Fruit fly (Drosophila melanogaster) whole organism, embryonic: ENCODE data around the gene Elo68alpha.

ENCODE experiments used
- Aef1 ChIP-seq: fragments of 200-800 bp; sonication (Bioruptor generic); IDR thresholded peaks from 3 replicates; pipeline ENCODE4 v1.3.6; 2022; ENCODE audit warnings: missing biosample characterization, missing genetic modification characterization
- Atf6 ChIP-seq: fragments of 200-800 bp; sonication (Bioruptor generic); IDR thresholded peaks from 2 replicates; pipeline ENCODE4 v1.3.6; 2022; ENCODE audit warnings: missing biosample characterization, missing genetic modification characterization
- B-H2 ChIP-seq: fragments of 200-800 bp; sonication (Bioruptor generic); optimal IDR thresholded peaks from 2 replicates; lab custom pipeline; 2018; ENCODE audit warnings: missing biosample characterization, mild to moderate bottlenecking, missing genetic modification characterization
- CG10274 ChIP-seq: fragments of 200-800 bp; sonication (Bioruptor generic); optimal IDR thresholded peaks from 3 replicates; lab custom pipeline; 2017; ENCODE audit warnings: missing biosample characterization, mild to moderate bottlenecking, missing genetic modification characterization
- CG11456 ChIP-seq: fragments of 200-800 bp; sonication (Bioruptor generic); IDR thresholded peaks from 3 replicates; pipeline ENCODE4 v1.3.6; 2022; ENCODE audit warnings: missing biosample characterization, missing genetic modification characterization
- CG12155 ChIP-seq: fragments of 200-800 bp; sonication (Bioruptor generic); optimal IDR thresholded peaks from 3 replicates; lab custom pipeline; 2016; ENCODE audit warnings: missing biosample characterization, missing genetic modification characterization
- CG15011 ChIP-seq: fragments of 200-800 bp; sonication (Bioruptor generic); optimal IDR thresholded peaks from 3 replicates; lab custom pipeline; 2018; ENCODE audit warnings: missing biosample characterization, mild to moderate bottlenecking, missing genetic modification characterization
- CG17385 ChIP-seq: fragments of 200-800 bp; sonication (Bioruptor generic); optimal IDR thresholded peaks from 3 replicates; lab custom pipeline; 2018; ENCODE audit warnings: missing biosample characterization, mild to moderate bottlenecking, missing genetic modification characterization
- CG1832 ChIP-seq: fragments of 200-800 bp; sonication (Bioruptor generic); optimal IDR thresholded peaks from 2 replicates; lab custom pipeline; 2017; ENCODE audit warnings: missing biosample characterization, mild to moderate bottlenecking, missing genetic modification characterization, inconsistent platforms
- CG3065 ChIP-seq: fragments of 200-800 bp; sonication (Bioruptor generic); optimal IDR thresholded peaks from 2 replicates; lab custom pipeline; 2016; ENCODE audit warnings: missing biosample characterization, missing genetic modification characterization
- CG32767 ChIP-seq: fragments of 200-800 bp; sonication (Bioruptor generic); IDR thresholded peaks from 2 replicates; pipeline ENCODE4 v1.3.6; 2022; ENCODE audit warnings: missing biosample characterization, missing genetic modification characterization
- CG32772 ChIP-seq: fragments of 200-800 bp; sonication (Bioruptor generic); IDR thresholded peaks from 2 replicates; pipeline ENCODE4 v1.3.6; 2022; ENCODE audit warnings: missing biosample characterization, missing genetic modification characterization
- CG3281 ChIP-seq: fragments of 200-800 bp; sonication (Bioruptor generic); optimal IDR thresholded peaks from 3 replicates; lab custom pipeline; 2017; ENCODE audit warnings: missing biosample characterization, mild to moderate bottlenecking, missing genetic modification characterization
- CG4404 ChIP-seq: fragments of 200-800 bp; sonication (Bioruptor generic); IDR thresholded peaks from 2 replicates; pipeline ENCODE4 v1.3.6; 2022; ENCODE audit warnings: missing biosample characterization, missing genetic modification characterization
- CG4424 ChIP-seq: fragments of 200-800 bp; sonication (Bioruptor generic); optimal IDR thresholded peaks from 3 replicates; lab custom pipeline; 2016; ENCODE audit warnings: missing biosample characterization, missing genetic modification characterization
- CG5245 ChIP-seq: fragments of 200-800 bp; sonication (Bioruptor generic); optimal IDR thresholded peaks from 3 replicates; lab custom pipeline; 2016; ENCODE audit warnings: missing biosample characterization, missing genetic modification characterization
- CG6791 ChIP-seq: fragments of 200-800 bp; sonication (Bioruptor generic); IDR thresholded peaks from 3 replicates; pipeline ENCODE4 v1.3.6; 2022; ENCODE audit warnings: missing biosample characterization, missing genetic modification characterization; ENCODE audit not compliant: partially characterized antibody
- CHES-1-like ChIP-seq: fragments of 200-800 bp; sonication (Bioruptor generic); optimal IDR thresholded peaks from 2 replicates; lab custom pipeline; 2016; ENCODE audit warnings: missing biosample characterization, missing genetic modification characterization
- CTCF ChIP-seq: fragments of 200-800 bp; sonication (Bioruptor generic); optimal IDR thresholded peaks from 2 replicates; lab custom pipeline; 2017; ENCODE audit warnings: missing biosample characterization, mild to moderate bottlenecking, missing genetic modification characterization, moderate library complexity
- Dll ChIP-seq: fragments of 200-800 bp; sonication (Bioruptor generic); IDR thresholded peaks from 4 replicates; pipeline ENCODE4 v1.3.6; 2022; ENCODE audit warnings: missing biosample characterization, missing genetic modification characterization; ENCODE audit not compliant: partially characterized antibody
- Doc3 ChIP-seq: fragments of 200-800 bp; sonication (Bioruptor generic); IDR thresholded peaks from 3 replicates; pipeline ENCODE4 v1.3.6; 2022; ENCODE audit warnings: missing biosample characterization, missing genetic modification characterization; ENCODE audit not compliant: partially characterized antibody
- Dref ChIP-seq: fragments of 200-800 bp; sonication (Bioruptor generic); IDR thresholded peaks from 2 replicates; pipeline ENCODE4 v1.3.6; 2022; ENCODE audit warnings: missing biosample characterization, missing genetic modification characterization
- ERR ChIP-seq: fragments of 200-800 bp; sonication (Bioruptor generic); optimal IDR thresholded peaks from 2 replicates; lab custom pipeline; 2016; ENCODE audit warnings: missing biosample characterization, missing genetic modification characterization
- Elba2 ChIP-seq: fragments of 200-800 bp; sonication (Bioruptor generic); optimal IDR thresholded peaks from 3 replicates; lab custom pipeline; 2016; ENCODE audit warnings: missing biosample characterization, missing genetic modification characterization
- Lhr ChIP-seq: fragments of 200-800 bp; sonication (Bioruptor generic); optimal IDR thresholded peaks from 3 replicates; lab custom pipeline; 2017; ENCODE audit warnings: mild to moderate bottlenecking, missing biosample characterization, missing genetic modification reagents, missing genetic modification characterization
- Ravus ChIP-seq: fragments of 200-800 bp; sonication (Bioruptor generic); IDR thresholded peaks from 2 replicates; pipeline ENCODE4 v1.3.6; 2022; ENCODE audit warnings: missing biosample characterization, missing genetic modification characterization
- Sry-β ChIP-seq: fragments of 200-800 bp; sonication (Bioruptor generic); optimal IDR thresholded peaks from 2 replicates; lab custom pipeline; 2018; ENCODE audit warnings: missing biosample characterization, mild to moderate bottlenecking, missing genetic modification characterization, moderate library complexity
- TFAM ChIP-seq: fragments of 200-800 bp; sonication (Bioruptor generic); optimal IDR thresholded peaks from 2 replicates; lab custom pipeline; 2017; ENCODE audit warnings: missing biosample characterization, missing genetic modification characterization, inconsistent platforms
- Vsx1 ChIP-seq: fragments of 200-800 bp; sonication (Bioruptor generic); optimal IDR thresholded peaks from 2 replicates; lab custom pipeline; 2017; ENCODE audit warnings: missing biosample characterization, mild to moderate bottlenecking, missing genetic modification characterization, missing genetic modification reagents
- cato ChIP-seq: fragments of 200-800 bp; sonication (Bioruptor generic); optimal IDR thresholded peaks from 2 replicates; lab custom pipeline; 2016; ENCODE audit warnings: missing biosample characterization, missing genetic modification characterization, borderline replicate concordance
- chinmo ChIP-seq: fragments of 200-800 bp; sonication (Bioruptor generic); IDR thresholded peaks from 4 replicates; pipeline ENCODE4 v1.3.6; 2022; ENCODE audit warnings: missing biosample characterization, missing genetic modification characterization; ENCODE audit not compliant: partially characterized antibody
- ftz-f1 ChIP-seq: fragments of 200-800 bp; sonication (Bioruptor generic); optimal IDR thresholded peaks from 2 replicates; lab custom pipeline; 2016; ENCODE audit warnings: missing biosample characterization, missing genetic modification characterization
- grn ChIP-seq: fragments of 200-800 bp; sonication (Bioruptor generic); optimal IDR thresholded peaks from 3 replicates; lab custom pipeline; 2017; ENCODE audit warnings: missing biosample characterization, missing genetic modification characterization
- kay ChIP-seq: fragments of 200-800 bp; sonication (Bioruptor generic); optimal IDR thresholded peaks from 2 replicates; lab custom pipeline; 2016; ENCODE audit warnings: missing biosample characterization, missing genetic modification characterization
- klu ChIP-seq: fragments of 200-800 bp; sonication (Bioruptor generic); IDR thresholded peaks from 2 replicates; pipeline ENCODE4 v1.3.6; 2022; ENCODE audit warnings: missing biosample characterization, missing genetic modification characterization
- knrl ChIP-seq: fragments of 200-800 bp; sonication (Bioruptor generic); IDR thresholded peaks from 3 replicates; pipeline ENCODE4 v1.3.6; 2022; ENCODE audit warnings: missing biosample characterization, missing genetic modification characterization; ENCODE audit not compliant: partially characterized antibody
- lab ChIP-seq: fragments of 200-800 bp; sonication (Bioruptor generic); optimal IDR thresholded peaks from 3 replicates; lab custom pipeline; 2017; ENCODE audit warnings: missing biosample characterization, missing genetic modification characterization, mild to moderate bottlenecking, moderate library complexity, missing genetic modification reagents
- maf-S ChIP-seq: fragments of 200-800 bp; sonication (Bioruptor generic); optimal IDR thresholded peaks from 2 replicates; lab custom pipeline; 2016; ENCODE audit warnings: missing biosample characterization, missing genetic modification characterization
- nau ChIP-seq: fragments of 200-800 bp; sonication (Bioruptor generic); optimal IDR thresholded peaks from 3 replicates; lab custom pipeline; 2017; ENCODE audit warnings: missing biosample characterization, mild to moderate bottlenecking, missing genetic modification characterization, missing genetic modification reagents
- nmo ChIP-seq: fragments of 200-800 bp; sonication (Bioruptor generic); optimal IDR thresholded peaks from 2 replicates; lab custom pipeline; 2018; ENCODE audit warnings: missing biosample characterization, mild to moderate bottlenecking, missing genetic modification characterization, moderate library complexity
- oc ChIP-seq: fragments of 200-800 bp; sonication (Bioruptor generic); optimal IDR thresholded peaks from 2 replicates; lab custom pipeline; 2018; ENCODE audit warnings: missing biosample characterization, mild to moderate bottlenecking, missing genetic modification characterization, moderate library complexity
- p53 ChIP-seq: fragments of 200-800 bp; sonication (Bioruptor generic); optimal IDR thresholded peaks from 2 replicates; lab custom pipeline; 2016; ENCODE audit warnings: missing biosample characterization, missing genetic modification characterization
- psq ChIP-seq: fragments of 200-800 bp; sonication (Bioruptor generic); optimal IDR thresholded peaks from 2 replicates; lab custom pipeline; 2017; ENCODE audit warnings: missing biosample characterization, missing genetic modification characterization
- scrt ChIP-seq: fragments of 200-800 bp; sonication (Bioruptor generic); optimal IDR thresholded peaks from 2 replicates; lab custom pipeline; 2018; ENCODE audit warnings: missing biosample characterization, mild to moderate bottlenecking, missing genetic modification characterization, moderate library complexity
- sim ChIP-seq: fragments of 200-800 bp; sonication (Bioruptor generic); IDR thresholded peaks from 2 replicates; pipeline ENCODE4 v1.3.6; 2022; ENCODE audit warnings: missing biosample characterization, missing genetic modification characterization
- slbo ChIP-seq: fragments of 200-800 bp; sonication (Bioruptor generic); IDR thresholded peaks from 2 replicates; pipeline ENCODE4 v1.3.6; 2022; ENCODE audit warnings: missing biosample characterization, missing genetic modification characterization
- sr ChIP-seq: fragments of 200-800 bp; sonication (Bioruptor generic); IDR thresholded peaks from 3 replicates; pipeline ENCODE4 v1.3.6; 2022; ENCODE audit warnings: missing biosample characterization, missing genetic modification characterization
- trh ChIP-seq: fragments of 200-800 bp; sonication (Bioruptor generic); optimal IDR thresholded peaks from 2 replicates; lab custom pipeline; 2016; ENCODE audit warnings: missing biosample characterization, missing genetic modification characterization
- tx ChIP-seq: fragments of 200-800 bp; sonication (Bioruptor generic); optimal IDR thresholded peaks from 2 replicates; lab custom pipeline; 2016; ENCODE audit warnings: missing biosample characterization, missing genetic modification characterization
- unc-4 ChIP-seq: fragments of 200-800 bp; sonication (Bioruptor generic); IDR thresholded peaks from 2 replicates; pipeline ENCODE4 v1.3.6; 2022; ENCODE audit warnings: missing biosample characterization, missing genetic modification characterization; ENCODE audit not compliant: partially characterized antibody
- wek ChIP-seq: fragments of 200-800 bp; sonication (Bioruptor generic); optimal IDR thresholded peaks from 3 replicates; lab custom pipeline; 2018; ENCODE audit warnings: missing biosample characterization, mild to moderate bottlenecking, missing genetic modification characterization, moderate library complexity
- zfh2 ChIP-seq: fragments of 200-800 bp; sonication (Bioruptor generic); optimal IDR thresholded peaks from 2 replicates; lab custom pipeline; 2016; ENCODE audit warnings: missing biosample characterization, missing genetic modification characterization

The Elo68alpha gene

dm6 chr3L:11064689-11065088, 38.1 kb downstream of the Elo68alpha start, which contains the start of the genes CG32075, CG45101 and SuUR (continued):
- peak; percentile 81 for TF ChIP-seq lab (GFP tag; lab: Kevin White, UChicago)
- peak; percentile 92 for TF ChIP-seq CG4424
- peak; percentile 71 for TF ChIP-seq p53 (GFP tag; lab: Kevin White, UChicago)
- peak; percentile 90 for TF ChIP-seq nmo (GFP tag; lab: Kevin White, UChicago)
- TF ChIP-seq wek = no peak
- TF ChIP-seq maf-S (GFP tag; lab: Kevin White, UChicago) = peak; percentile 75
- no peak for TF ChIP-seq TFAM (GFP tag; lab: Kevin White, UChicago)
- TF ChIP-seq CG17385 (GFP tag; lab: Kevin White, UChicago) = peak; percentile 81
- TF ChIP-seq CG15011 (GFP tag; lab: Kevin White, UChicago) = peak; percentile 39
- TF ChIP-seq CG6791 (GFP tag; lab: Robert Waterston, UW) = no peak
- TF ChIP-seq Lhr (GFP tag; lab: Kevin White, UChicago) = peak; percentile 51
- TF ChIP-seq CG11456 (GFP tag; lab: Robert Waterston, UW) = peak; percentile 82
- TF ChIP-seq CG1832 (GFP tag; lab: Kevin White, UChicago) = no peak
- peak; percentile 86 for TF ChIP-seq B-H2
- TF ChIP-seq CG10274 (GFP tag; lab: Kevin White, UChicago) = peak; percentile 37
- no peak for TF ChIP-seq chinmo (GFP tag; lab: Robert Waterston, UW)
- peak; percentile 80 for TF ChIP-seq CG32767 (GFP tag; lab: Robert Waterston, UW)
- peak; percentile 24; the same call in 1 of the 3 replicates for TF ChIP-seq knrl
- peak; percentile 90 for TF ChIP-seq Aef1 (GFP tag; lab: Robert Waterston, UW)
- TF ChIP-seq CG32772 (GFP tag; lab: Robert Waterston, UW) = peak; percentile 88
- TF ChIP-seq Dll = no peak
- TF ChIP-seq Doc3 (GFP tag; lab: Robert Waterston, UW) = no peak
- peak; percentile 77 for TF ChIP-seq CG4404 (GFP tag; lab: Robert Waterston, UW)
- TF ChIP-seq oc (tag; lab: Kevin White, UChicago) = peak; percentile 57
- TF ChIP-seq sr (GFP tag; lab: Robert Waterston, UW) = no peak
- TF ChIP-seq slbo (GFP tag; lab: Robert Waterston, UW) = peak; percentile 94
- peak; percentile 83 for TF ChIP-seq CG3065
- TF ChIP-seq nau (GFP tag; lab: Kevin White, UChicago) = peak; percentile 75
- TF ChIP-seq CG3281 = peak; percentile 72
- TF ChIP-seq kay (GFP tag; lab: Kevin White, UChicago) = peak; percentile 78
- peak; percentile 89 for TF ChIP-seq CG12155 (GFP tag; lab: Kevin White, UChicago)
- TF ChIP-seq Sry-β (GFP tag; lab: Kevin White, UChicago) = peak; percentile 96
- TF ChIP-seq CHES-1-like (GFP tag; lab: Kevin White, UChicago) = peak; percentile 92
- TF ChIP-seq sim (GFP tag; lab: Robert Waterston, UW) = no peak
- no peak for TF ChIP-seq CTCF (GFP tag; lab: Kevin White, UChicago)
- peak; percentile 91 for TF ChIP-seq tx (GFP tag; lab: Kevin White, UChicago)
- peak; percentile 60 for TF ChIP-seq scrt (GFP tag; lab: Kevin White, UChicago)
- TF ChIP-seq Ravus = peak; percentile 58
- TF ChIP-seq trh = peak; percentile 68
- TF ChIP-seq Dref (GFP tag; lab: Robert Waterston, UW) = no peak
- peak; percentile 80 for TF ChIP-seq klu (GFP tag; lab: Robert Waterston, UW)
- peak; percentile 86 for TF ChIP-seq Atf6 (GFP tag; lab: Robert Waterston, UW)
- TF ChIP-seq Elba2 (GFP tag; lab: Kevin White, UChicago) = peak; percentile 81
- peak; percentile 24 for TF ChIP-seq grn (GFP tag; lab: Kevin White, UChicago)
- TF ChIP-seq ERR (GFP tag; lab: Kevin White, UChicago) = no peak
- peak; percentile 24 for TF ChIP-seq ftz-f1 (GFP tag; lab: Kevin White, UChicago)
- TF ChIP-seq Vsx1 = peak; percentile 59
- peak; percentile 56 for TF ChIP-seq psq (GFP tag; lab: Kevin White, UChicago)
- peak; percentile 94 for TF ChIP-seq zfh2 (GFP tag; lab: Kevin White, UChicago)
- TF ChIP-seq cato (GFP tag; lab: Kevin White, UChicago) = peak; percentile 85
- no peak for TF ChIP-seq unc-4 (GFP tag; lab: Robert Waterston, UW)
- TF ChIP-seq CG5245 (GFP tag; lab: Kevin White, UChicago) = peak; percentile 65
